Fruit fly (Drosophila melanogaster) whole organism, wandering third instar larva: ENCODE data around the gene CG17560.
A peak's percentile ranks its signal among the peaks of the same experiment; 100 is the strongest.

ENCODE experiments used
- Abd-B ChIP-seq: fragments of >200 bp; optimal IDR thresholded peaks from 2 replicates; lab custom pipeline; 2017; ENCODE audit warnings: missing biosample characterization, missing genetic modification characterization
- CG32264 ChIP-seq: fragments of 200-800 bp; sonication (Bioruptor generic); optimal IDR thresholded peaks from 2 replicates; lab custom pipeline; 2016; ENCODE audit warnings: missing biosample characterization, missing genetic modification characterization
- CrebA ChIP-seq: fragments of 200-800 bp; sonication (Bioruptor generic); optimal IDR thresholded peaks from 2 replicates; lab custom pipeline; 2016; ENCODE audit warnings: missing biosample characterization, mild to moderate bottlenecking, missing genetic modification characterization, borderline replicate concordance
- Dfd ChIP-seq: fragments of >200 bp; optimal IDR thresholded peaks from 2 replicates; lab custom pipeline; 2017; ENCODE audit warnings: missing biosample characterization, missing genetic modification characterization
- Dif ChIP-seq: fragments of 200-275, 200-300 bp; sonication (Bioruptor generic); optimal IDR thresholded peaks from 2 replicates; lab custom pipeline; 2018; ENCODE audit warnings: missing biosample characterization, missing genetic modification characterization; ENCODE audit not compliant: partially characterized antibody
- Hnf4 ChIP-seq: fragments of 200-800 bp; sonication (Bioruptor generic); optimal IDR thresholded peaks from 2 replicates; lab custom pipeline; 2016; ENCODE audit warnings: missing biosample characterization, mild to moderate bottlenecking, missing genetic modification characterization
- Hr78 ChIP-seq: fragments of >200 bp; optimal IDR thresholded peaks from 2 replicates; lab custom pipeline; 2017; ENCODE audit warnings: missing biosample characterization, missing genetic modification characterization
- Jra ChIP-seq: sonication (Bioruptor generic); optimal IDR thresholded peaks from 2 replicates; lab custom pipeline; 2016; ENCODE audit warnings: missing biosample characterization, missing genetic modification characterization
- Mio ChIP-seq: sonication (Bioruptor generic); optimal IDR thresholded peaks from 2 replicates; lab custom pipeline; 2016; ENCODE audit warnings: missing biosample characterization, missing genetic modification characterization
- OdsH ChIP-seq: fragments of 200-800 bp; sonication (Bioruptor generic); optimal IDR thresholded peaks from 2 replicates; lab custom pipeline; 2016; ENCODE audit warnings: missing biosample characterization, mild to moderate bottlenecking, missing genetic modification characterization
- Rel ChIP-seq, 2 experiments: fragments of 200-800 bp; sonication (Bioruptor generic) in 1 of 2; optimal IDR thresholded peaks; 2 replicates in 1 of 2; 3 replicates in 1 of 2; lab custom pipeline; 2016 to 2019; ENCODE audit warnings: mild to moderate bottlenecking in 2 of 2, missing biosample characterization in 2 of 2, missing genetic modification characterization in 2 of 2, moderate library complexity in 1 of 2
- Sp1 ChIP-seq: fragments of 200-800 bp; sonication (Bioruptor generic); optimal IDR thresholded peaks from 3 replicates; lab custom pipeline; 2019; ENCODE audit warnings: missing biosample characterization, mild to moderate bottlenecking, missing genetic modification characterization, moderate library complexity
- Vsx2 ChIP-seq: fragments of 200-300, 225-300 bp; sonication (Bioruptor generic); optimal IDR thresholded peaks from 2 replicates; lab custom pipeline; 2018; ENCODE audit warnings: missing biosample characterization, missing genetic modification characterization; ENCODE audit not compliant: partially characterized antibody
- br ChIP-seq: fragments of 200-800 bp; sonication (Bioruptor generic); optimal IDR thresholded peaks from 2 replicates; lab custom pipeline; 2016; ENCODE audit warnings: missing biosample characterization, missing genetic modification characterization
- brk ChIP-seq: fragments of 200-800 bp; sonication (Bioruptor generic); optimal IDR thresholded peaks from 2 replicates; lab custom pipeline; 2016; ENCODE audit warnings: missing biosample characterization, mild to moderate bottlenecking, missing genetic modification characterization
- dl ChIP-seq, 2 experiments: fragments of 175-275, 200-275 bp in 1 of 2; fragments of 200-275 bp in 1 of 2; sonication (Bioruptor generic); optimal IDR thresholded peaks; lab custom pipeline; 2018; ENCODE audit warnings: mild to moderate bottlenecking in 2 of 2, missing biosample characterization in 2 of 2, missing genetic modification characterization in 2 of 2, moderate library complexity in 2 of 2; ENCODE audit not compliant: partially characterized antibody in 2 of 2, insufficient read depth in 1 of 2
- dmrt93B ChIP-seq: fragments of 200-800 bp; sonication (Bioruptor generic); optimal IDR thresholded peaks from 2 replicates; lab custom pipeline; 2018; ENCODE audit warnings: missing biosample characterization, mild to moderate bottlenecking, missing genetic modification characterization
- ey ChIP-seq: fragments of 200-800 bp; sonication (Bioruptor generic); optimal IDR thresholded peaks from 2 replicates; lab custom pipeline; 2016; ENCODE audit warnings: missing biosample characterization, missing genetic modification characterization
- foxo ChIP-seq, 2 experiments: fragments of 200-800 bp; sonication (Bioruptor generic); optimal IDR thresholded peaks; 2 replicates in 1 of 2; 3 replicates in 1 of 2; lab custom pipeline; 2016 to 2017; ENCODE audit warnings: missing biosample characterization in 2 of 2, missing genetic modification characterization in 2 of 2
- fru ChIP-seq: fragments of 200-800 bp; sonication (Bioruptor generic); optimal IDR thresholded peaks from 3 replicates; lab custom pipeline; 2016; ENCODE audit warnings: missing biosample characterization, mild to moderate bottlenecking, missing genetic modification characterization
- h ChIP-seq: fragments of 200-800 bp; sonication (Bioruptor generic); optimal IDR thresholded peaks from 3 replicates; lab custom pipeline; 2016; ENCODE audit warnings: missing biosample characterization, mild to moderate bottlenecking, missing genetic modification characterization
- jim ChIP-seq: fragments of 175-275, 200-325 bp; sonication (Bioruptor generic); optimal IDR thresholded peaks from 2 replicates; lab custom pipeline; 2016; ENCODE audit warnings: missing biosample characterization, mild to moderate bottlenecking, missing genetic modification characterization
- lola ChIP-seq: fragments of >200 bp; optimal IDR thresholded peaks from 2 replicates; lab custom pipeline; 2017; ENCODE audit warnings: missing biosample characterization, missing genetic modification characterization
- pan ChIP-seq: fragments of >200 bp; optimal IDR thresholded peaks from 2 replicates; lab custom pipeline; 2017
- psq ChIP-seq: fragments of 200-800 bp; sonication (Bioruptor generic); optimal IDR thresholded peaks from 3 replicates; lab custom pipeline; 2017; ENCODE audit warnings: missing biosample characterization, mild to moderate bottlenecking, missing genetic modification characterization, moderate library complexity
- rgr ChIP-seq: fragments of 200-800 bp; sonication (Bioruptor generic); optimal IDR thresholded peaks from 3 replicates; lab custom pipeline; 2016; ENCODE audit warnings: missing biosample characterization, mild to moderate bottlenecking, missing genetic modification characterization
- sage ChIP-seq: fragments of 200-800 bp; sonication (Bioruptor generic); optimal IDR thresholded peaks from 2 replicates; lab custom pipeline; 2016; ENCODE audit warnings: missing biosample characterization, mild to moderate bottlenecking, missing genetic modification characterization
- sv ChIP-seq: fragments of 200-800 bp; sonication (Bioruptor generic); optimal IDR thresholded peaks from 3 replicates; lab custom pipeline; 2016; ENCODE audit warnings: missing biosample characterization, missing genetic modification characterization
- tai ChIP-seq: sonication (Bioruptor generic); optimal IDR thresholded peaks from 2 replicates; lab custom pipeline; 2016; ENCODE audit warnings: missing biosample characterization, missing genetic modification characterization
- usp ChIP-seq: fragments of >200 bp; optimal IDR thresholded peaks from 2 replicates; lab custom pipeline; 2017; ENCODE audit warnings: missing biosample characterization, missing genetic modification characterization
- woc ChIP-seq: sonication (Bioruptor generic); optimal IDR thresholded peaks from 2 replicates; lab custom pipeline; 2016; ENCODE audit warnings: missing biosample characterization, mild to moderate bottlenecking, missing genetic modification characterization

Gene CG17560

dm6 chr3R:16649282-16649681, 31.5 kb downstream of the CG17560 start:
- no peak for TF ChIP-seq usp (GFP tag; lab: Kevin White, UChicago)

dm6 chr3R:16650950-16651349, 33.2 kb downstream of the CG17560 start, which contains the start of gene Mettl4:
Gene Mettl4 (minus strand): TSS chr3R:16651157.
- no peak for TF ChIP-seq jim
- TF ChIP-seq CrebA: no peak
- TF ChIP-seq CG32264 (GFP tag; lab: Kevin White, UChicago): no peak
- TF ChIP-seq dl (GFP tag; optimal IDR thresholded peaks at IDR 0.05; lab: Kevin White, UChicago; ENCODE audit: insufficient read depth in 1 of 2, partially characterized antibody in 2 of 2): no peak
- no peak for TF ChIP-seq dmrt93B
- no peak for TF ChIP-seq lola (GFP tag; lab: Kevin White, UChicago)
- no peak for TF ChIP-seq usp (GFP tag; lab: Kevin White, UChicago)

- TF ChIP-seq Jra (GFP tag; lab: Kevin White, UChicago) (peak; percentile 14), h (GFP tag; lab: Kevin White, UChicago) (no peak)
- TF ChIP-seq, all 38 proteins: peak for 1
These were observed 34.3 kb downstream of the CG17560 start, which contains the start of gene CG14907 for dm6 chr3R:16652091-16652490. Gene CG14907 (minus strand): TSS chr3R:16652319.

- TF ChIP-seq sv (GFP tag; lab: Kevin White, UChicago) (no peak), brk (GFP tag; lab: Kevin White, UChicago) (no peak), Abd-B (no peak), Hr78 (no peak), Rel (GFP tag; optimal IDR thresholded peaks at IDR 0.05; lab: Kevin White, UChicago) (no peak), Rel (tag; optimal IDR thresholded peaks at IDR 0.05; lab: Kevin White, UChicago) (no peak), Dfd (GFP tag; lab: Kevin White, UChicago) (no peak), foxo (GFP tag; optimal IDR thresholded peaks at IDR 0.05; lab: Kevin White, UChicago) (no peak), Hnf4 (GFP tag; lab: Kevin White, UChicago) (no peak), br (GFP tag; lab: Kevin White, UChicago) (no peak), OdsH (no peak), usp (GFP tag; lab: Kevin White, UChicago) (no peak), pan (lab: Kevin White, UChicago) (no peak), woc (GFP tag; lab: Kevin White, UChicago) (no peak), sage (GFP tag; lab: Kevin White, UChicago) (no peak), Vsx2 (GFP tag; lab: Kevin White, UChicago) (no peak), jim (no peak), psq (GFP tag; lab: Kevin White, UChicago) (no peak), tai (no peak), lola (GFP tag; lab: Kevin White, UChicago) (no peak), Mio (GFP tag; lab: Kevin White, UChicago) (no peak)
These were observed 37.3 kb downstream of the CG17560 start for dm6 chr3R:16655000-16655493.

- TF ChIP-seq h (GFP tag; lab: Kevin White, UChicago): peak; percentile 42
- TF ChIP-seq Hr78: no peak
- peak; percentile 18 for TF ChIP-seq woc (GFP tag; lab: Kevin White, UChicago)
- peak; percentile 41 for TF ChIP-seq ey (GFP tag; lab: Kevin White, UChicago)
- TF ChIP-seq foxo (GFP tag; optimal IDR thresholded peaks at IDR 0.05; lab: Kevin White, UChicago): peak in 1 of 2 experiments; percentile 57
- peak; percentile 60 for TF ChIP-seq fru
- TF ChIP-seq brk (GFP tag; lab: Kevin White, UChicago): no peak
- TF ChIP-seq br (GFP tag; lab: Kevin White, UChicago): peak; percentile 59
- TF ChIP-seq Vsx2 (GFP tag; lab: Kevin White, UChicago): peak; percentile 74
- peak; percentile 7 for TF ChIP-seq Hnf4 (GFP tag; lab: Kevin White, UChicago)
- TF ChIP-seq rgr (GFP tag; lab: Kevin White, UChicago): peak; percentile 49
- TF ChIP-seq Dif (GFP tag; lab: Kevin White, UChicago): peak; percentile 58
- no peak for TF ChIP-seq lola (GFP tag; lab: Kevin White, UChicago)
- peak; percentile 13 for TF ChIP-seq Sp1 (GFP tag; lab: Kevin White, UChicago)
These were observed 38.0 kb downstream of the CG17560 start, which contains the start of gene modSP for dm6 chr3R:16655494-16656493. Gene modSP (minus strand): TSS chr3R:16655662.
